Worm (Caenorhabditis elegans) whole organism, midembryonic: ENCODE measurements around the gene Y43D4A.1.
"Not testable (repeated sequence)": the region's sequence is repeated elsewhere in the genome, so short reads cannot be mapped to it uniquely, and the experiment has no call there.

Experiments used
- T22C8.4 ChIP-seq: fragments of 200-800 bp; sonication (Bioruptor generic); IDR thresholded peaks from 2 replicates; pipeline ENCODE4 v1.3.6; 2022; ENCODE audit warnings: missing genetic modification characterization, missing compliant biosample characterization
- cog-1 ChIP-seq: sonication (generic microtip); optimal IDR thresholded peaks from 2 replicates; lab custom pipeline; 2016; ENCODE audit warnings: missing genetic modification characterization, missing compliant biosample characterization
- flt-1 ChIP-seq: fragments of 200-800 bp; sonication (Bioruptor generic); IDR thresholded peaks from 2 replicates; pipeline ENCODE4 v1.3.6; 2022; ENCODE audit warnings: missing genetic modification characterization, missing compliant biosample characterization
- klf-2 ChIP-seq: fragments of 200-800 bp; sonication (Bioruptor generic); conservative IDR thresholded peaks from 2 replicates; pipeline ENCODE4 v1.3.6; 2022; ENCODE audit warnings: missing genetic modification reagents, missing genetic modification characterization, missing compliant biosample characterization
- ref-1 ChIP-seq: fragments of 200-800 bp; sonication (Bioruptor generic); conservative IDR thresholded peaks from 2 replicates; pipeline ENCODE4 v1.3.6; 2022; ENCODE audit warnings: missing genetic modification reagents, missing genetic modification characterization, missing compliant biosample characterization
- ztf-23 ChIP-seq: fragments of 200-800 bp; sonication (Bioruptor generic); IDR thresholded peaks from 2 replicates; pipeline ENCODE4 v1.3.6; 2022; ENCODE audit warnings: missing genetic modification reagents, missing genetic modification characterization, missing compliant biosample characterization

DNA sequence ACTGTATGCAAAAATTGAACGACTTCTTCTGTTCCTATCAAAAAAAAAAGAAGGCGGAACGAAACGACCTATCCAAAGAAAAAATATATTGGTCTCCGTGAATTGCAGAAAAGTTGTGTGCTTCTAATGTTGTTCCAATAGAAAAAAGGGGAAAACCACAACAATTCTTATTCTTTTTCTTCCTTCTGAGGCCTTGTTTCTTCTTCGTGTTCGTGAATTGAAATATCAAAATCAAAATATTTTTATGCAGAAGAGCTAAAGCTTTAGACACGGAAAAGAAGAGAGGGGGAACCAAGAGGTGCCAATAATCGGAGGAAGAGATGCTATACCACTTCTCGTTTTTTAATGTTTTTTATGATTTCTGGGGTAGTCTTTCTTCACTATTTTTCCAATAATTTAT lies 12.1 kb downstream of the Y43D4A.1 start, which contains the start of gene Y43D4A.2:
- TF ChIP-seq flt-1; cog-1 (tag; lab: Kevin White, UChicago); klf-2 (GFP tag; lab: Robert Waterston, UW); T22C8.4 (GFP tag; lab: Robert Waterston, UW); ztf-23 (GFP tag; lab: Robert Waterston, UW); ref-1: not testable (repeated sequence)
